Fruit fly (Drosophila melanogaster) whole organism, embryonic: ENCODE measurements around the gene Cka.

Experiments used
- CG1024 ChIP-seq: fragments of 200-800 bp; sonication (Bioruptor generic); IDR thresholded peaks from 2 replicates; pipeline ENCODE4 v1.3.6; 2022; ENCODE audit warnings: missing biosample characterization, missing genetic modification characterization
- CG11085 ChIP-seq: fragments of 200-800 bp; sonication (Bioruptor generic); IDR thresholded peaks from 2 replicates; pipeline ENCODE4 v1.3.6; 2022; ENCODE audit warnings: missing biosample characterization, missing genetic modification characterization
- CG12299 ChIP-seq: fragments of 200-800 bp; sonication (Bioruptor generic); optimal IDR thresholded peaks from 2 replicates; lab custom pipeline; 2018; ENCODE audit warnings: missing biosample characterization, mild to moderate bottlenecking, missing genetic modification characterization
- CG12942 ChIP-seq: fragments of 200-800 bp; sonication (Bioruptor generic); optimal IDR thresholded peaks from 3 replicates; lab custom pipeline; 2016; ENCODE audit warnings: missing biosample characterization, missing genetic modification characterization
- CG14441 ChIP-seq: fragments of 200-800 bp; sonication (Bioruptor generic); IDR thresholded peaks from 2 replicates; pipeline ENCODE4 v1.3.6; 2022; ENCODE audit warnings: missing biosample characterization, missing genetic modification characterization
- CG15269 ChIP-seq: fragments of 200-800 bp; sonication (Bioruptor generic); optimal IDR thresholded peaks from 2 replicates; lab custom pipeline; 2018; ENCODE audit warnings: missing biosample characterization, mild to moderate bottlenecking, missing genetic modification characterization, moderate library complexity
- CG15514 ChIP-seq: fragments of 200-800 bp; sonication (Bioruptor generic); optimal IDR thresholded peaks from 3 replicates; lab custom pipeline; 2017; ENCODE audit warnings: missing biosample characterization, missing genetic modification characterization, mild to moderate bottlenecking, moderate library complexity, missing genetic modification reagents
- CG16863 ChIP-seq: fragments of 200-800 bp; sonication (Bioruptor generic); optimal IDR thresholded peaks from 3 replicates; lab custom pipeline; 2016; ENCODE audit warnings: missing biosample characterization, missing genetic modification characterization
- CG17912 ChIP-seq: fragments of 200-800 bp; sonication (Bioruptor generic); optimal IDR thresholded peaks from 2 replicates; lab custom pipeline; 2018; ENCODE audit warnings: missing biosample characterization, mild to moderate bottlenecking, missing genetic modification characterization
- CG18764 ChIP-seq: fragments of 200-800 bp; sonication (Bioruptor generic); optimal IDR thresholded peaks from 3 replicates; lab custom pipeline; 2016; ENCODE audit warnings: missing biosample characterization, missing genetic modification characterization
- CG30403 ChIP-seq: fragments of 200-800 bp; sonication (Bioruptor generic); optimal IDR thresholded peaks from 3 replicates; lab custom pipeline; 2016; ENCODE audit warnings: missing biosample characterization, missing genetic modification characterization
- CG31441 ChIP-seq: fragments of 200-800 bp; sonication (Bioruptor generic); IDR thresholded peaks from 2 replicates; pipeline ENCODE4 v1.3.6; 2022; ENCODE audit warnings: missing biosample characterization, missing genetic modification characterization
- CG32532 ChIP-seq: fragments of 200-800 bp; sonication (Bioruptor generic); IDR thresholded peaks from 2 replicates; pipeline ENCODE4 v1.3.6; 2022; ENCODE audit warnings: missing biosample characterization, missing genetic modification characterization
- CG32767 ChIP-seq: fragments of 200-800 bp; sonication (Bioruptor generic); IDR thresholded peaks from 2 replicates; pipeline ENCODE4 v1.3.6; 2022; ENCODE audit warnings: missing biosample characterization, missing genetic modification characterization
- CG7745 ChIP-seq: fragments of 200-800 bp; sonication (Bioruptor generic); optimal IDR thresholded peaks from 2 replicates; lab custom pipeline; 2018; ENCODE audit warnings: missing biosample characterization, mild to moderate bottlenecking, missing genetic modification characterization, moderate library complexity
- CG7928 ChIP-seq: fragments of 200-800 bp; sonication (Bioruptor generic); optimal IDR thresholded peaks from 2 replicates; lab custom pipeline; 2017; ENCODE audit warnings: missing biosample characterization, mild to moderate bottlenecking, missing genetic modification characterization
- CG8924 ChIP-seq: fragments of 200-800 bp; optimal IDR thresholded peaks from 3 replicates; lab custom pipeline; 2019; ENCODE audit warnings: missing biosample characterization, mild to moderate bottlenecking, missing genetic modification characterization, moderate library complexity
- CG9817 ChIP-seq: fragments of 200-800 bp; sonication (Bioruptor generic); optimal IDR thresholded peaks from 2 replicates; lab custom pipeline; 2018; ENCODE audit warnings: missing biosample characterization, mild to moderate bottlenecking, missing genetic modification characterization, moderate library complexity
- Dbx ChIP-seq: fragments of 200-800 bp; sonication (Bioruptor generic); IDR thresholded peaks from 3 replicates; pipeline ENCODE4 v1.3.6; 2022; ENCODE audit warnings: missing biosample characterization, missing genetic modification characterization
- Doc3 ChIP-seq: fragments of 200-800 bp; sonication (Bioruptor generic); IDR thresholded peaks from 3 replicates; pipeline ENCODE4 v1.3.6; 2022; ENCODE audit warnings: missing biosample characterization, missing genetic modification characterization; ENCODE audit not compliant: partially characterized antibody
- Drgx ChIP-seq: fragments of 200-800 bp; sonication (Bioruptor generic); IDR thresholded peaks from 2 replicates; pipeline ENCODE4 v1.3.6; 2022; ENCODE audit warnings: missing biosample characterization, missing genetic modification characterization
- E2f2 ChIP-seq: fragments of 200-800 bp; sonication (Bioruptor generic); IDR thresholded peaks from 2 replicates; pipeline ENCODE4 v1.3.6; 2022; ENCODE audit warnings: missing biosample characterization, missing genetic modification characterization
- HLH3B ChIP-seq: fragments of 200-800 bp; sonication (Bioruptor generic); IDR thresholded peaks from 2 replicates; pipeline ENCODE4 v1.3.6; 2022; ENCODE audit warnings: missing biosample characterization, missing genetic modification characterization
- Hr3 ChIP-seq: fragments of 200-800 bp; sonication (Bioruptor generic); optimal IDR thresholded peaks from 3 replicates; lab custom pipeline; 2016; ENCODE audit warnings: missing biosample characterization, missing genetic modification characterization
- Hr39 ChIP-seq: fragments of >200 bp; optimal IDR thresholded peaks from 2 replicates; lab custom pipeline; 2017
- Lhr ChIP-seq: fragments of 200-800 bp; sonication (Bioruptor generic); optimal IDR thresholded peaks from 3 replicates; lab custom pipeline; 2017; ENCODE audit warnings: mild to moderate bottlenecking, missing biosample characterization, missing genetic modification reagents, missing genetic modification characterization
- MTF-1 ChIP-seq: fragments of 200-800 bp; sonication (Bioruptor generic); optimal IDR thresholded peaks from 2 replicates; lab custom pipeline; 2018; ENCODE audit warnings: missing biosample characterization, mild to moderate bottlenecking, missing genetic modification characterization, borderline replicate concordance
- Meics ChIP-seq: fragments of 200-800 bp; sonication (Bioruptor generic); optimal IDR thresholded peaks from 2 replicates; lab custom pipeline; 2017; ENCODE audit warnings: missing biosample characterization, mild to moderate bottlenecking, missing genetic modification characterization
- Oli ChIP-seq: fragments of 200-800 bp; sonication (Bioruptor generic); optimal IDR thresholded peaks from 2 replicates; lab custom pipeline; 2018; ENCODE audit warnings: missing biosample characterization, mild to moderate bottlenecking, missing genetic modification characterization, moderate library complexity
- Ravus ChIP-seq: fragments of 200-800 bp; sonication (Bioruptor generic); IDR thresholded peaks from 2 replicates; pipeline ENCODE4 v1.3.6; 2022; ENCODE audit warnings: missing biosample characterization, missing genetic modification characterization
- Rx ChIP-seq: fragments of 200-800 bp; sonication (Bioruptor generic); IDR thresholded peaks from 2 replicates; pipeline ENCODE4 v1.3.6; 2022; ENCODE audit warnings: missing biosample characterization, missing genetic modification characterization
- cg ChIP-seq: fragments of 200-800 bp; sonication (Bioruptor generic); optimal IDR thresholded peaks from 3 replicates; lab custom pipeline; 2019; ENCODE audit warnings: missing biosample characterization, mild to moderate bottlenecking, missing genetic modification characterization, moderate library complexity
- hb ChIP-seq: fragments of 200-800 bp; sonication (Bioruptor generic); IDR thresholded peaks from 3 replicates; pipeline ENCODE4 v1.3.6; 2022; ENCODE audit warnings: missing biosample characterization, missing genetic modification characterization; ENCODE audit not compliant: partially characterized antibody
- hbn ChIP-seq: fragments of 200-800 bp; sonication (Bioruptor generic); IDR thresholded peaks from 2 replicates; pipeline ENCODE4 v1.3.6; 2022; ENCODE audit warnings: missing biosample characterization, missing genetic modification characterization; ENCODE audit not compliant: partially characterized antibody
- lbe ChIP-seq: fragments of 200-800 bp; sonication (Bioruptor generic); optimal IDR thresholded peaks from 2 replicates; lab custom pipeline; 2016; ENCODE audit warnings: missing biosample characterization, mild to moderate bottlenecking, missing genetic modification characterization
- lilli ChIP-seq: fragments of 200-800 bp; sonication (Bioruptor generic); optimal IDR thresholded peaks from 3 replicates; lab custom pipeline; 2016; ENCODE audit warnings: missing biosample characterization, missing genetic modification characterization
- lola ChIP-seq, 3 experiments: fragments of >200 bp in 2 of 3; fragments of 200-800 bp in 1 of 3; sonication (Bioruptor generic) in 1 of 3; optimal IDR thresholded peaks; 2 replicates each; lab custom pipeline; 2017 to 2019; ENCODE audit warnings: missing biosample characterization in 3 of 3, missing genetic modification characterization in 3 of 3, mild to moderate bottlenecking in 1 of 3, moderate library complexity in 1 of 3
- mam ChIP-seq: fragments of 200-800 bp; sonication (Bioruptor generic); optimal IDR thresholded peaks from 3 replicates; lab custom pipeline; 2016; ENCODE audit warnings: missing biosample characterization, missing genetic modification characterization
- otp ChIP-seq: fragments of 200-800 bp; sonication (Bioruptor generic); IDR thresholded peaks from 3 replicates; pipeline ENCODE4, ENCODE4 v1.3.6; 2022; ENCODE audit warnings: missing biosample characterization, missing genetic modification characterization
- pros ChIP-seq: fragments of 200-800 bp; sonication (Bioruptor generic); optimal IDR thresholded peaks from 3 replicates; lab custom pipeline; 2019; ENCODE audit warnings: missing biosample characterization, mild to moderate bottlenecking, missing genetic modification characterization, moderate library complexity
- ro ChIP-seq: fragments of 200-800 bp; sonication (Bioruptor generic); IDR thresholded peaks from 2 replicates; pipeline ENCODE4 v1.3.6; 2022; ENCODE audit warnings: missing biosample characterization, missing genetic modification characterization
- scrt ChIP-seq: fragments of 200-800 bp; sonication (Bioruptor generic); optimal IDR thresholded peaks from 2 replicates; lab custom pipeline; 2018; ENCODE audit warnings: missing biosample characterization, mild to moderate bottlenecking, missing genetic modification characterization, moderate library complexity
- sens ChIP-seq: fragments of 200-800 bp; sonication (Bioruptor generic); peaks from one replicate; lab custom pipeline; 2016; ENCODE audit warnings: missing biosample characterization, missing genetic modification characterization
- seq ChIP-seq: fragments of 200-800 bp; sonication (Bioruptor generic); IDR thresholded peaks from 2 replicates; pipeline ENCODE4 v1.3.6; 2022; ENCODE audit warnings: missing biosample characterization, missing genetic modification characterization
- stwl ChIP-seq: fragments of 200-800 bp; sonication (Bioruptor generic); optimal IDR thresholded peaks from 3 replicates; lab custom pipeline; 2018; ENCODE audit warnings: missing biosample characterization, mild to moderate bottlenecking, missing genetic modification characterization, moderate library complexity
- trem ChIP-seq: fragments of 200-800 bp; optimal IDR thresholded peaks from 3 replicates; lab custom pipeline; 2019; ENCODE audit warnings: missing biosample characterization, mild to moderate bottlenecking, missing genetic modification characterization, moderate library complexity

Cka gene

DNA sequence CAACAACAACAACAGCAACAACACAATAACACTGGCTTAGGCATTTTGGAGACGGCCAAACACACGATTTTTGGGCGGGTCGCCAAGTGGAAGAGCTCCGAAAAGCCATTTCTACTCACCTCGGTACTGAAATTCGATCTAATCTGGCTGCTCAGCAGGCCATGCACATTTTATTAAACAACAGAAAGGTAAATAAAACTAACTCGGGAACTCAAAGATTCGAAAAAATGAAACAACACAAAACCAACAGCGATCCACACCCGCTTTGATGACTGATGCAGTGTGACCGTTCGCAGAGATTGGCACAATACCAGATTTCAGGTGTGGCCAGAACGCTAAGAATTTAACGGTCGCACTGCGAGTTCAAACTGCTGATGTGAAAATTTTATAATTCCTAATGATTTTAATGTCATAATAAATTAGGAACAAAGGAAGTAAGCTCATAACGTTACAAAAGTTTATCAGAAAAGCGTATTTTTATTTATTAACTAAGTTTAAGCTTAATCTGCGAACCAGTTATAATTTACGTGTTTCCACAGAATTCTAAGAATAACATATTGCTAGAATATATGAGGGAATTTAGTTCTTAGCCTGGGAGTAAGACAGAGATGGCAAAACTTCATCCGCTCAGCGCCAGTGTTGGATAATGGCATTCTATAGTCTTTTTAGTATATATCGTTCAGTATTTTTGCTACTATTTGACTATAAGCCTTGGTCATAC lies 52.3 kb downstream of the Cka start, which contains the start of gene Mcr (continued):
- TF ChIP-seq CG7928: no peak

DNA sequence CACCGCTTCAGTTG lies 52.7 kb downstream of the Cka start, which contains the start of gene Bsg:
Gene Bsg (plus strand): TSS at position 8 of the 14 bp plus-strand sequence.
- TF ChIP-seq CG14441 (GFP tag; lab: Robert Waterston, UW) (no peak), Doc3 (GFP tag; lab: Robert Waterston, UW) (peak; percentile 27; the same call in 1 of the 3 replicates)

DNA sequence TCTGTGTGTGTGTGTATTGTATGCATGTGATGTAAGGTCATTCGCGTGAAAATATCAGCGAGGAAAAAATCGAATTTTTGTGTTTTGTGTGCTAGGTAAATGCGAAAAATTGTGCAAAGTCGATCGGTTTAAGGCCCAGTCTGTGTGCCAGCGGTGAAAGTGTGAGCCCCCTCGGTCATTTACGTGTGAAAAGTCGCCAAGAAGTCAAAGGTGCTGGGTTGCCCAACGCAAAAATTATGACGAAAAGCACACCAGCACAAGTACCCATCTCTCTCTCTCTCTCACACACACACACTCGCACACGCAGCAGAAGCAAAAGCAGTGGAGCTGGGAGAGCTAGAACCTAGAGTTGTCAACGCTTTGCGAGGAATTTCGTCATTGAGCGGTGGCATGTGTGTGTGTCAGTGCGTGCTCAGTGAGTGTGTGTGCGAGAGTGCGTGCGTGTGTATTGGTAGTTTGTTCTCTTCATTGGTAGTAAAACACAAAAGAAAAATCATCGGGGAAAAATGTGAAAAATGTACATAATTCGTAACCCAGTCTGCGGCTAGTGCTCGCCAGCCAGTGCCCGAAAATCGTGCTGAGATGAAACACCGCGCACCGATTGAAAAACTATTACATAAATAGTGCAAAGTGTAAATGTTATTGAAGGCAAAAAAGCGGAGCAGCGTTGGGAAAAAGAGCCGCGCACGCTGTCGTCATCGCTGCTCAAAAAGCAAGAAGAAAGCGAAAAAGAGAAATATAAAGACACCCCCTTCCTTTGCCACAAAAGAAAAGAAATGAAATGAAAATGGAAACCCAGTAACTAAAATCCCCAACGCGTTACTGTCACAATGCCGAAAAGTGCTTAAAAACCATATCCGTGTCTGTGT lies 53.1 kb downstream of the Cka start:
- peak; percentile 22 for TF ChIP-seq Meics (GFP tag; lab: Kevin White, UChicago)
- TF ChIP-seq CG15269 (tag; lab: Kevin White, UChicago): no peak
- TF ChIP-seq hbn: no peak; the same call in 1 of the 2 replicates
- TF ChIP-seq CG17912 (GFP tag; lab: Kevin White, UChicago): no peak
- TF ChIP-seq CG31441 (GFP tag; lab: Robert Waterston, UW): no peak; the same call in 1 of the 2 replicates
- no peak for TF ChIP-seq CG16863 (GFP tag; lab: Kevin White, UChicago)
- TF ChIP-seq trem (tag; lab: Kevin White, UChicago): no peak
- TF ChIP-seq Hr39 (lab: Kevin White, UChicago): no peak
- no peak for TF ChIP-seq otp (GFP tag; lab: Robert Waterston, UW)
- no peak for TF ChIP-seq Ravus
- TF ChIP-seq CG15514 (GFP tag; lab: Kevin White, UChicago): no peak
- no peak for TF ChIP-seq lilli (GFP tag; lab: Kevin White, UChicago)
- TF ChIP-seq sens (GFP tag; lab: Kevin White, UChicago): peak; percentile 70
- TF ChIP-seq CG30403 (GFP tag; lab: Kevin White, UChicago): no peak
- TF ChIP-seq CG7745: no peak
- 0 out of 3 replicates have a peak, but pooled peaks have one; percentile 43 for TF ChIP-seq Dbx (GFP tag; lab: Robert Waterston, UW)
- TF ChIP-seq CG1024 (GFP tag; lab: Robert Waterston, UW): no peak
- TF ChIP-seq mam (GFP tag; lab: Kevin White, UChicago): no peak
- no peak for TF ChIP-seq seq (GFP tag; lab: Robert Waterston, UW)
- TF ChIP-seq cg (GFP tag; lab: Kevin White, UChicago): peak; percentile 100
- no peak for TF ChIP-seq CG12942 (GFP tag; lab: Kevin White, UChicago)
- no peak for TF ChIP-seq Hr3 (GFP tag; lab: Kevin White, UChicago)
- TF ChIP-seq HLH3B (GFP tag; lab: Robert Waterston, UW): no peak
- no peak for TF ChIP-seq CG9817
- TF ChIP-seq CG18764: no peak
- no peak for TF ChIP-seq CG32532 (GFP tag; lab: Robert Waterston, UW)
- peak; percentile 9 for TF ChIP-seq MTF-1 (GFP tag; lab: Kevin White, UChicago)
- TF ChIP-seq CG8924 (tag; lab: Kevin White, UChicago): peak; percentile 8
- TF ChIP-seq Drgx (GFP tag; lab: Robert Waterston, UW): peak; percentile 64
- TF ChIP-seq stwl: no peak
- no peak for TF ChIP-seq CG11085 (GFP tag; lab: Robert Waterston, UW)
- TF ChIP-seq lbe (GFP tag; lab: Kevin White, UChicago): no peak
- no peak for TF ChIP-seq Lhr
- TF ChIP-seq scrt (GFP tag; lab: Kevin White, UChicago): no peak
- no peak for TF ChIP-seq pros (GFP tag; lab: Kevin White, UChicago)
- TF ChIP-seq ro (GFP tag; lab: Robert Waterston, UW): no peak
- TF ChIP-seq Rx: no peak
- TF ChIP-seq lola (GFP tag; optimal IDR thresholded peaks at IDR 0.05; lab: Kevin White, UChicago): peak in 1 of 3 experiments; percentile 93
- TF ChIP-seq hb: no peak
- peak; percentile 50 for TF ChIP-seq CG12299 (tag; lab: Kevin White, UChicago)
- TF ChIP-seq CG32767: no peak
- TF ChIP-seq Oli (tag; lab: Kevin White, UChicago): no peak
- TF ChIP-seq E2f2 (GFP tag; lab: Robert Waterston, UW): no peak
